Worm (Caenorhabditis elegans): ENCODE measurements around the gene col-148.

col-148 gene

ce11 chrV:10241121-10241803 is at the start of gene col-148, which contains the start of gene C12D8.21:
Gene col-148, plus strand, starts transcription at chrV:10241753.
Gene C12D8.21, minus strand, starts transcription at chrV:10241188.
- TF ChIP-seq ztf-7 (tag; optimal IDR thresholded peaks at IDR 0.05) (no peak), aha-1 (tag) (peak; percentile 2)

ce11 chrV:10198386-10198785 is 43.2 kb upstream of the col-148 start, which contains the start of gene ZK856.6:
Gene ZK856.6, plus strand, starts transcription at chrV:10198686.
- TF ChIP-seq lin-13 (GFP tag; optimal IDR thresholded peaks at IDR 0.05) (no peak), fos-1 (tag; optimal IDR thresholded peaks at IDR 0.05) (no peak), pha-4 (GFP tag; IDR thresholded peaks at IDR 0.05) (no peak), pha-4 (tag; optimal IDR thresholded peaks at IDR 0.05) (no peak), Y105C5A.15 (GFP tag; IDR thresholded peaks at IDR 0.05) (no peak), aly-2 (tag; optimal IDR thresholded peaks at IDR 0.05) (no peak), ceh-32 (tag; optimal IDR thresholded peaks at IDR 0.05; ENCODE audit: poor library complexity) (no peak), nhr-76 (tag; optimal IDR thresholded peaks at IDR 0.05) (no peak), lir-3 (tag; optimal IDR thresholded peaks at IDR 0.05) (no peak), unc-130 (GFP tag; optimal IDR thresholded peaks at IDR 0.05) (no peak)

- TF ChIP-seq ZK546.5 (tag; optimal IDR thresholded peaks at IDR 0.05): no peak
- TF ChIP-seq nhr-10 (tag; optimal IDR thresholded peaks at IDR 0.05): no peak
- TF ChIP-seq aha-1 (tag): peak; percentile 8
- TF ChIP-seq T26A8.4 (GFP tag; IDR thresholded peaks at IDR 0.05): no peak
- TF ChIP-seq mdl-1 (tag; optimal IDR thresholded peaks at IDR 0.05): peak in 1 of 2 experiments; percentile 18
- TF ChIP-seq sdz-12 (GFP tag; optimal IDR thresholded peaks at IDR 0.05): no peak
- TF ChIP-seq nhr-77 (tag; optimal IDR thresholded peaks at IDR 0.05): no peak
- TF ChIP-seq daf-16 (GFP tag; optimal IDR thresholded peaks at IDR 0.05): no peak
- TF ChIP-seq daf-16 (tag; optimal IDR thresholded peaks at IDR 0.05): no peak
- no peak for TF ChIP-seq egl-27 (tag; optimal IDR thresholded peaks at IDR 0.05)
- TF ChIP-seq F49E8.2 (tag; optimal IDR thresholded peaks at IDR 0.05; ENCODE audit: borderline replicate concordance): no peak
- no peak for TF ChIP-seq lim-7 (GFP tag; IDR thresholded peaks at IDR 0.05)
- no peak for TF ChIP-seq hlh-11 (tag; optimal IDR thresholded peaks at IDR 0.05)
- no peak for TF ChIP-seq F10B5.3 (tag; optimal IDR thresholded peaks at IDR 0.05)
- TF ChIP-seq Y48G9A.11 (GFP tag; IDR thresholded peaks at IDR 0.05): no peak
- no peak for TF ChIP-seq zip-2 (tag; optimal IDR thresholded peaks at IDR 0.05)
- TF ChIP-seq nhr-11 (tag; optimal IDR thresholded peaks at IDR 0.05): no peak
- TF ChIP-seq dve-1 (tag; optimal IDR thresholded peaks at IDR 0.05; ENCODE audit: insufficient read depth): peak; percentile 51
- TF ChIP-seq fkh-10 (GFP tag; optimal IDR thresholded peaks at IDR 0.05): no peak
- no peak; the same call in 1 of the 2 replicates for TF ChIP-seq dmd-6 (GFP tag; IDR thresholded peaks at IDR 0.05)
- peak in 1 of 2 experiments; percentile 46 for TF ChIP-seq lsy-2 (tag; optimal IDR thresholded peaks at IDR 0.05)
- no peak for TF ChIP-seq Y5F2A.4 (GFP tag; optimal IDR thresholded peaks at IDR 0.05)
- no peak for TF ChIP-seq F37D6.2 (tag; optimal IDR thresholded peaks at IDR 0.05)
- TF ChIP-seq nhr-76 (tag; optimal IDR thresholded peaks at IDR 0.05): no peak
- peak in 1 of 2 experiments; percentile 73 for TF ChIP-seq unc-62 (GFP tag; optimal IDR thresholded peaks at IDR 0.05 in 1 of 2)
- TF ChIP-seq unc-62 (tag; optimal IDR thresholded peaks at IDR 0.05): no peak
- no peak for TF ChIP-seq ceh-82 (tag; optimal IDR thresholded peaks at IDR 0.05)
- no peak for TF ChIP-seq vab-7 (GFP tag; IDR thresholded peaks at IDR 0.05)
- no peak for TF ChIP-seq R02D3.7 (tag; optimal IDR thresholded peaks at IDR 0.05)
- no peak for TF ChIP-seq lin-1 (GFP tag; IDR thresholded peaks at IDR 0.05)
- TF ChIP-seq pqm-1 (tag; optimal IDR thresholded peaks at IDR 0.05): no peak
- no peak for TF ChIP-seq mes-2 (tag; optimal IDR thresholded peaks at IDR 0.05; ENCODE audit: poor library complexity, severe bottlenecking)
- TF ChIP-seq ceh-44 (GFP tag; IDR thresholded peaks at IDR 0.05): no peak
- TF ChIP-seq nhr-25 (tag; optimal IDR thresholded peaks at IDR 0.05; ENCODE audit: borderline replicate concordance, insufficient read depth): no peak
- TF ChIP-seq php-3 (GFP tag; IDR thresholded peaks at IDR 0.05): no peak
- TF ChIP-seq hif-1 (tag; optimal IDR thresholded peaks at IDR 0.05): no peak
- TF ChIP-seq nhr-102 (tag; optimal IDR thresholded peaks at IDR 0.05): no peak
- no peak for TF ChIP-seq ceh-28 (tag; optimal IDR thresholded peaks at IDR 0.05)
Observed at ce11 chrV:10201913-10202312, 39.6 kb upstream of the col-148 start, which contains the start of gene ZK856.7. Gene ZK856.7, plus strand, starts transcription at chrV:10202098.

Measured in whole organism, L4 larva.